Worm (Caenorhabditis elegans): ENCODE results near the gene R01E6.2.

ce11 chrX:13561954-13562353 lies 4.4 kb downstream of the R01E6.2 start:
- TF ChIP-seq ets-7 (tag; optimal IDR thresholded peaks at IDR 0.05) (no peak), tra-4 (tag; optimal IDR thresholded peaks at IDR 0.05) (no peak), tbx-11 (GFP tag; IDR thresholded peaks at IDR 0.05) (no peak), sea-1 (GFP tag; conservative IDR thresholded peaks at IDR 0.05) (no peak), aly-1 (tag; optimal IDR thresholded peaks at IDR 0.05) (no peak), ama-1 (optimal IDR thresholded peaks at IDR 0.05) (no peak), hnd-1 (tag; optimal IDR thresholded peaks at IDR 0.05) (no peak), pes-1 (GFP tag; IDR thresholded peaks at IDR 0.05) (no peak), ceh-36 (tag; optimal IDR thresholded peaks at IDR 0.05) (no peak), flt-1 (GFP tag; IDR thresholded peaks at IDR 0.05) (no peak), F13C5.2 (tag; optimal IDR thresholded peaks at IDR 0.05) (no peak)

Measured in whole organism, early embryonic.